Fruit fly (Drosophila melanogaster) whole organism, embryonic: ENCODE results near the gene CG9733.
A peak's percentile ranks its signal among the peaks of the same experiment; 100 is the strongest.

Experiments
- BEAF-32 ChIP-seq: fragments of 200-800 bp; sonication (Bioruptor generic); optimal IDR thresholded peaks from 3 replicates; lab custom pipeline; 2017; ENCODE audit warnings: missing biosample characterization, missing genetic modification characterization, mild to moderate bottlenecking, moderate library complexity, missing genetic modification reagents
- Blimp-1 ChIP-seq: fragments of 200-800 bp; sonication (Bioruptor generic); optimal IDR thresholded peaks from 3 replicates; lab custom pipeline; 2018; ENCODE audit warnings: missing biosample characterization, missing genetic modification characterization, mild to moderate bottlenecking, moderate library complexity, missing genetic modification reagents
- CG1024 ChIP-seq: fragments of 200-800 bp; sonication (Bioruptor generic); IDR thresholded peaks from 2 replicates; pipeline ENCODE4 v1.3.6; 2022; ENCODE audit warnings: missing biosample characterization, missing genetic modification characterization
- CG10321 ChIP-seq: fragments of 200-800 bp; sonication (Bioruptor generic); IDR thresholded peaks from 2 replicates; pipeline ENCODE4 v1.3.6; 2022; ENCODE audit warnings: missing biosample characterization, missing genetic modification characterization
- CG13624 ChIP-seq: fragments of 200-800 bp; sonication (Bioruptor generic); optimal IDR thresholded peaks from 2 replicates; lab custom pipeline; 2016; ENCODE audit warnings: missing biosample characterization, missing genetic modification characterization
- CG13775 ChIP-seq: fragments of 200-800 bp; sonication (Bioruptor generic); optimal IDR thresholded peaks from 3 replicates; lab custom pipeline; 2017; ENCODE audit warnings: missing biosample characterization, mild to moderate bottlenecking, missing genetic modification characterization
- CG14014 ChIP-seq: fragments of 200-800 bp; sonication (Bioruptor generic); IDR thresholded peaks from 2 replicates; pipeline ENCODE4 v1.3.6; 2022; ENCODE audit warnings: missing biosample characterization, missing genetic modification characterization
- CG14050 ChIP-seq: fragments of 200-800 bp; sonication (Bioruptor generic); IDR thresholded peaks from 3 replicates; pipeline ENCODE4 v1.3.6; 2022; ENCODE audit warnings: missing biosample characterization, missing genetic modification characterization
- CG15011 ChIP-seq: fragments of 200-800 bp; sonication (Bioruptor generic); optimal IDR thresholded peaks from 3 replicates; lab custom pipeline; 2018; ENCODE audit warnings: missing biosample characterization, mild to moderate bottlenecking, missing genetic modification characterization
- CG15601 ChIP-seq: fragments of 200-800 bp; sonication (Bioruptor generic); optimal IDR thresholded peaks from 3 replicates; lab custom pipeline; 2019; ENCODE audit warnings: missing biosample characterization, mild to moderate bottlenecking, missing genetic modification characterization, moderate library complexity
- CG18476 ChIP-seq: fragments of 200-800 bp; sonication (Bioruptor generic); optimal IDR thresholded peaks from 2 replicates; lab custom pipeline; 2016; ENCODE audit warnings: missing biosample characterization, mild to moderate bottlenecking, missing genetic modification characterization
- CG2129 ChIP-seq: fragments of 200-800 bp; sonication (Bioruptor generic); IDR thresholded peaks from 2 replicates; pipeline ENCODE4 v1.3.6; 2022; ENCODE audit warnings: missing biosample characterization, missing genetic modification characterization; ENCODE audit not compliant: partially characterized antibody
- CG30020 ChIP-seq: fragments of 200-800 bp; optimal IDR thresholded peaks from 2 replicates; lab custom pipeline; 2019; ENCODE audit warnings: missing biosample characterization, mild to moderate bottlenecking, missing genetic modification characterization, moderate library complexity
- CG32772 ChIP-seq: fragments of 200-800 bp; sonication (Bioruptor generic); IDR thresholded peaks from 2 replicates; pipeline ENCODE4 v1.3.6; 2022; ENCODE audit warnings: missing biosample characterization, missing genetic modification characterization
- CG34376 ChIP-seq: fragments of 200-800 bp; sonication (Bioruptor generic); optimal IDR thresholded peaks from 2 replicates; lab custom pipeline; 2018; ENCODE audit warnings: missing biosample characterization, mild to moderate bottlenecking, missing genetic modification characterization
- CG3838 ChIP-seq: fragments of 200-800 bp; sonication (Bioruptor generic); optimal IDR thresholded peaks from 3 replicates; lab custom pipeline; 2016; ENCODE audit warnings: missing biosample characterization, missing genetic modification characterization
- CG42726 ChIP-seq: fragments of 200-800 bp; sonication (Bioruptor generic); IDR thresholded peaks from 2 replicates; pipeline ENCODE4 v1.3.6; 2022; ENCODE audit warnings: missing biosample characterization, missing genetic modification characterization; ENCODE audit not compliant: partially characterized antibody
- CG4360 ChIP-seq: fragments of 200-800 bp; sonication (Bioruptor generic); IDR thresholded peaks from 2 replicates; pipeline ENCODE4 v1.3.6; 2022; ENCODE audit warnings: missing biosample characterization, missing genetic modification characterization
- CG6272 ChIP-seq: fragments of 200-800 bp; sonication (Bioruptor generic); IDR thresholded peaks from 2 replicates; pipeline ENCODE4 v1.3.6; 2022; ENCODE audit warnings: missing biosample characterization, missing genetic modification characterization
- CG6813 ChIP-seq: fragments of 200-800 bp; sonication (Bioruptor generic); optimal IDR thresholded peaks from 2 replicates; lab custom pipeline; 2017; ENCODE audit warnings: missing biosample characterization, missing genetic modification characterization, mild to moderate bottlenecking, moderate library complexity, missing genetic modification reagents
- CG7556 ChIP-seq: fragments of 200-800 bp; sonication (Bioruptor generic); optimal IDR thresholded peaks from 2 replicates; lab custom pipeline; 2017; ENCODE audit warnings: missing biosample characterization, mild to moderate bottlenecking, missing genetic modification characterization
- CG7786 ChIP-seq: fragments of 200-800 bp; sonication (Bioruptor generic); optimal IDR thresholded peaks from 2 replicates; lab custom pipeline; 2016; ENCODE audit warnings: missing biosample characterization, missing genetic modification characterization
- CG7963 ChIP-seq: fragments of 200-800 bp; sonication (Bioruptor generic); IDR thresholded peaks from 3 replicates; pipeline ENCODE4 v1.3.6; 2022; ENCODE audit warnings: missing biosample characterization, missing genetic modification characterization; ENCODE audit not compliant: partially characterized antibody
- CG7987 ChIP-seq: fragments of 200-800 bp; sonication (Bioruptor generic); optimal IDR thresholded peaks from 2 replicates; lab custom pipeline; 2018; ENCODE audit warnings: missing biosample characterization, mild to moderate bottlenecking, missing genetic modification characterization, moderate library complexity
- CG8478 ChIP-seq: fragments of >200 bp; optimal IDR thresholded peaks from 2 replicates; lab custom pipeline; 2018
- CG9932 ChIP-seq: fragments of 200-800 bp; sonication (Bioruptor generic); IDR thresholded peaks from 2 replicates; pipeline ENCODE4 v1.3.6; 2022; ENCODE audit warnings: missing biosample characterization, missing genetic modification characterization
- Elba2 ChIP-seq: fragments of 200-800 bp; sonication (Bioruptor generic); optimal IDR thresholded peaks from 3 replicates; lab custom pipeline; 2016; ENCODE audit warnings: missing biosample characterization, missing genetic modification characterization
- Fer2 ChIP-seq: fragments of 200-800 bp; sonication (Bioruptor generic); optimal IDR thresholded peaks from 2 replicates; lab custom pipeline; 2018; ENCODE audit warnings: missing biosample characterization, mild to moderate bottlenecking, missing genetic modification characterization, moderate library complexity
- H2.0 ChIP-seq: fragments of 200-800 bp; sonication (Bioruptor generic); IDR thresholded peaks from 2 replicates; pipeline ENCODE4 v1.3.6; 2022; ENCODE audit warnings: missing biosample characterization, missing genetic modification characterization
- Lhr ChIP-seq: fragments of 200-800 bp; sonication (Bioruptor generic); optimal IDR thresholded peaks from 3 replicates; lab custom pipeline; 2017; ENCODE audit warnings: mild to moderate bottlenecking, missing biosample characterization, missing genetic modification reagents, missing genetic modification characterization
- Mad ChIP-seq: fragments of 200-800 bp; sonication (Bioruptor generic); optimal IDR thresholded peaks from 2 replicates; lab custom pipeline; 2016; ENCODE audit warnings: missing biosample characterization, missing genetic modification characterization
- Rfx ChIP-seq: fragments of 200-800 bp; sonication (Bioruptor generic); IDR thresholded peaks from 2 replicates; pipeline ENCODE4 v1.3.6; 2022; ENCODE audit warnings: missing biosample characterization, missing genetic modification characterization
- Sin3A ChIP-seq: fragments of >200 bp; optimal IDR thresholded peaks from 2 replicates; lab custom pipeline; 2018
- ab ChIP-seq: fragments of 200-800 bp; sonication (Bioruptor generic); optimal IDR thresholded peaks from 2 replicates; lab custom pipeline; 2016; ENCODE audit warnings: missing biosample characterization, missing genetic modification characterization
- ci ChIP-seq: fragments of 200-800 bp; sonication (Bioruptor generic); IDR thresholded peaks from 3 replicates; pipeline ENCODE4 v1.3.6; 2022; ENCODE audit warnings: missing biosample characterization, missing genetic modification characterization
- croc ChIP-seq: fragments of 200-800 bp; sonication (Bioruptor generic); conservative IDR thresholded peaks from 3 replicates; pipeline ENCODE4 v1.3.6; 2022; ENCODE audit warnings: missing biosample characterization, missing genetic modification characterization
- dpn ChIP-seq, 2 experiments: fragments of 200-800 bp; sonication (Bioruptor generic); optimal IDR thresholded peaks; 3 replicates each; lab custom pipeline; 2016; ENCODE audit warnings: missing biosample characterization in 2 of 2, missing genetic modification characterization in 2 of 2
- fd102C ChIP-seq: fragments of 200-800 bp; sonication (Bioruptor generic); optimal IDR thresholded peaks from 2 replicates; lab custom pipeline; 2018; ENCODE audit warnings: missing biosample characterization, mild to moderate bottlenecking, missing genetic modification characterization, moderate library complexity
- fd3F ChIP-seq: fragments of 200-800 bp; sonication (Bioruptor generic); optimal IDR thresholded peaks from 2 replicates; lab custom pipeline; 2018; ENCODE audit warnings: missing biosample characterization, mild to moderate bottlenecking, missing genetic modification characterization, moderate library complexity
- gem ChIP-seq: fragments of 200-800 bp; sonication (Bioruptor generic); optimal IDR thresholded peaks from 2 replicates; lab custom pipeline; 2019; ENCODE audit warnings: missing biosample characterization, mild to moderate bottlenecking, missing genetic modification characterization, moderate library complexity
- gfzf ChIP-seq: fragments of 200-800 bp; sonication (Bioruptor generic); optimal IDR thresholded peaks from 2 replicates; lab custom pipeline; 2016; ENCODE audit warnings: missing biosample characterization, mild to moderate bottlenecking, missing genetic modification characterization, moderate library complexity
- jing ChIP-seq: fragments of 200-800 bp; sonication (Bioruptor generic); optimal IDR thresholded peaks from 2 replicates; lab custom pipeline; 2018; ENCODE audit warnings: missing biosample characterization, mild to moderate bottlenecking, missing genetic modification characterization
- peb ChIP-seq: fragments of 200-800 bp; sonication (Bioruptor generic); IDR thresholded peaks from 2 replicates; pipeline ENCODE4 v1.3.6; 2022; ENCODE audit warnings: missing biosample characterization, missing genetic modification characterization
- pzg ChIP-seq: fragments of 200-800 bp; sonication (Bioruptor generic); optimal IDR thresholded peaks from 3 replicates; lab custom pipeline; 2018; ENCODE audit warnings: missing biosample characterization, mild to moderate bottlenecking, missing genetic modification characterization, moderate library complexity
- rib ChIP-seq: fragments of 200-800 bp; sonication (Bioruptor generic); IDR thresholded peaks from 2 replicates; pipeline ENCODE4 v1.3.6; 2022; ENCODE audit warnings: missing biosample characterization, missing genetic modification characterization
- sima ChIP-seq: fragments of 200-800 bp; sonication (Bioruptor generic); optimal IDR thresholded peaks from 2 replicates; lab custom pipeline; 2016; ENCODE audit warnings: missing biosample characterization, missing genetic modification characterization
- sisA ChIP-seq: fragments of 200-800 bp; sonication (Bioruptor generic); IDR thresholded peaks from 2 replicates; pipeline ENCODE4 v1.3.6; 2022; ENCODE audit warnings: missing biosample characterization, missing genetic modification characterization
- slp2 ChIP-seq: fragments of 200-800 bp; sonication (Bioruptor generic); optimal IDR thresholded peaks from 2 replicates; lab custom pipeline; 2016; ENCODE audit warnings: missing biosample characterization, missing genetic modification characterization
- tll ChIP-seq, 2 experiments: fragments of 200-800 bp in 1 of 2; fragments of >200 bp in 1 of 2; sonication (Bioruptor generic) in 1 of 2; optimal IDR thresholded peaks; 2 replicates each; lab custom pipeline; 2017 to 2019; ENCODE audit warnings: missing biosample characterization in 2 of 2, missing genetic modification characterization in 2 of 2, mild to moderate bottlenecking in 1 of 2, moderate library complexity in 1 of 2
- twi ChIP-seq: fragments of 200-800 bp; optimal IDR thresholded peaks from 2 replicates; lab custom pipeline; 2019; ENCODE audit warnings: missing biosample characterization, mild to moderate bottlenecking, missing genetic modification characterization, moderate library complexity
- vvl ChIP-seq: fragments of 200-800 bp; sonication (Bioruptor generic); IDR thresholded peaks from 2 replicates; pipeline ENCODE4 v1.3.6; 2022; ENCODE audit warnings: missing biosample characterization, missing genetic modification characterization

Gene CG9733

dm6 chr3R:30200091-30200698 is 46.3 kb downstream of the CG9733 start (continued):
- TF ChIP-seq gem (tag; lab: Kevin White, UChicago) (peak; percentile 34), CG34376 (GFP tag; lab: Kevin White, UChicago) (no peak), Lhr (GFP tag; lab: Kevin White, UChicago) (no peak), CG32772 (GFP tag; lab: Robert Waterston, UW) (no peak), CG42726 (GFP tag; lab: Robert Waterston, UW) (no peak), CG6813 (GFP tag; lab: Kevin White, UChicago) (no peak), Mad (no peak), CG15011 (GFP tag; lab: Kevin White, UChicago) (no peak), CG14050 (GFP tag; lab: Robert Waterston, UW) (no peak), gfzf (no peak), CG7963 (no peak), CG7987 (GFP tag; lab: Kevin White, UChicago) (no peak), CG3838 (no peak), ab (GFP tag; lab: Kevin White, UChicago) (no peak), CG18476 (GFP tag; lab: Kevin White, UChicago) (no peak), pzg (no peak), peb (no peak), CG13775 (GFP tag; lab: Kevin White, UChicago) (no peak), H2.0 (GFP tag; lab: Robert Waterston, UW) (no peak), Elba2 (no peak), CG4360 (GFP tag; lab: Robert Waterston, UW) (no peak), CG8478 (lab: Kevin White, UChicago) (no peak), rib (GFP tag; lab: Robert Waterston, UW) (no peak), Fer2 (no peak), twi (no peak), ci (0 out of 3 replicates have a peak, but pooled peaks have one; percentile 30), CG7786 (no peak), CG9932 (GFP tag; lab: Robert Waterston, UW) (peak; percentile 56), CG30020 (no peak), tll (GFP tag; optimal IDR thresholded peaks at IDR 0.05; lab: Kevin White, UChicago) (no peak), vvl (peak; percentile 21; the same call in 1 of the 2 replicates), fd102C (GFP tag; lab: Kevin White, UChicago) (no peak), jing (GFP tag; lab: Kevin White, UChicago) (no peak), CG2129 (GFP tag; lab: Robert Waterston, UW) (no peak), slp2 (no peak), croc (GFP tag; lab: Robert Waterston, UW) (no peak), CG10321 (no peak), Rfx (peak; percentile 26; the same call in 1 of the 2 replicates), sisA (GFP tag; lab: Robert Waterston, UW) (no peak), BEAF-32 (no peak), CG7556 (GFP tag; lab: Kevin White, UChicago) (no peak), CG13624 (GFP tag; lab: Kevin White, UChicago) (peak; percentile 23), sima (no peak), fd3F (GFP tag; lab: Kevin White, UChicago) (no peak), Blimp-1 (peak; percentile 2), CG15601 (tag; lab: Kevin White, UChicago) (no peak), Sin3A (lab: Kevin White, UChicago) (no peak), CG1024 (GFP tag; lab: Robert Waterston, UW) (no peak), dpn (GFP tag; optimal IDR thresholded peaks at IDR 0.05; lab: Kevin White, UChicago) (peak; percentile 24 to 44), CG6272 (GFP tag; lab: Robert Waterston, UW) (no peak), CG14014 (GFP tag; lab: Robert Waterston, UW) (peak; percentile 10; the same call in 1 of the 2 replicates)
